Fruit fly (Drosophila melanogaster) whole organism, prepupa: ENCODE data around the gene CG11964.
A peak's percentile ranks its signal among the peaks of the same experiment; 100 is the strongest.

Experiments
- CG10669 ChIP-seq: fragments of 200-800 bp; sonication (Bioruptor generic); optimal IDR thresholded peaks from 3 replicates; lab custom pipeline; 2018; ENCODE audit warnings: missing biosample characterization, mild to moderate bottlenecking, missing genetic modification characterization, moderate library complexity
- CG32006 ChIP-seq: fragments of 200-800 bp; sonication (Bioruptor generic); optimal IDR thresholded peaks from 3 replicates; lab custom pipeline; 2017; ENCODE audit warnings: missing biosample characterization, mild to moderate bottlenecking, missing genetic modification characterization
- CG6163 ChIP-seq: fragments of 200-800 bp; sonication (Bioruptor generic); IDR thresholded peaks from 3 replicates; pipeline ENCODE4 v1.3.6; 2022; ENCODE audit warnings: missing biosample characterization, missing genetic modification characterization
- CG7368 ChIP-seq: fragments of 200-800 bp; sonication (Bioruptor generic); optimal IDR thresholded peaks from 3 replicates; lab custom pipeline; 2016; ENCODE audit warnings: missing biosample characterization, missing genetic modification characterization
- CG8119 ChIP-seq: fragments of 200-800 bp; sonication (Bioruptor generic); IDR thresholded peaks from 3 replicates; pipeline ENCODE4 v1.3.6; 2022; ENCODE audit warnings: missing biosample characterization, missing genetic modification characterization
- CG8632 ChIP-seq: fragments of 200-800 bp; sonication (Bioruptor generic); optimal IDR thresholded peaks from 3 replicates; lab custom pipeline; 2016; ENCODE audit warnings: missing biosample characterization, missing genetic modification characterization
- CG9139 ChIP-seq: fragments of 200-800 bp; sonication (Bioruptor generic); optimal IDR thresholded peaks from 3 replicates; lab custom pipeline; 2017; ENCODE audit warnings: missing biosample characterization, mild to moderate bottlenecking, missing genetic modification characterization
- Ets21C ChIP-seq: fragments of 200-800 bp; sonication (Bioruptor generic); optimal IDR thresholded peaks from 3 replicates; lab custom pipeline; 2016; ENCODE audit warnings: missing biosample characterization, missing genetic modification characterization
- Gug ChIP-seq: fragments of 200-800 bp; sonication (Bioruptor generic); IDR thresholded peaks from 2 replicates; pipeline ENCODE4 v1.3.6; 2022; ENCODE audit warnings: missing biosample characterization, missing genetic modification characterization
- Smox ChIP-seq: fragments of 200-800 bp; sonication (Bioruptor generic); optimal IDR thresholded peaks from 3 replicates; lab custom pipeline; 2016; ENCODE audit warnings: missing biosample characterization, missing genetic modification characterization
- Sox102F ChIP-seq: fragments of 200-800 bp; sonication (Bioruptor generic); optimal IDR thresholded peaks from 2 replicates; lab custom pipeline; 2016; ENCODE audit warnings: missing biosample characterization, mild to moderate bottlenecking, missing genetic modification characterization
- acj6 ChIP-seq: fragments of 200-800 bp; sonication (Bioruptor generic); optimal IDR thresholded peaks from 3 replicates; lab custom pipeline; 2016; ENCODE audit warnings: missing biosample characterization, missing genetic modification characterization
- salr ChIP-seq, 2 experiments: fragments of 200-800 bp; sonication (Bioruptor generic); optimal IDR thresholded peaks; 3 replicates each; lab custom pipeline; 2016 to 2018; ENCODE audit warnings: missing biosample characterization in 2 of 2, missing genetic modification characterization in 2 of 2, mild to moderate bottlenecking in 1 of 2

- TF ChIP-seq CG8119 (GFP tag; lab: Robert Waterston, UW) (no peak), CG6163 (GFP tag; lab: Robert Waterston, UW) (peak; percentile 34; the same call in 1 of the 3 replicates), Gug (GFP tag; lab: Robert Waterston, UW) (no peak), Smox (GFP tag; lab: Kevin White, UChicago) (peak; percentile 41), Ets21C (GFP tag; lab: Kevin White, UChicago) (no peak), acj6 (GFP tag; lab: Kevin White, UChicago) (peak; percentile 13), CG32006 (GFP tag; lab: Kevin White, UChicago) (peak; percentile 50), CG10669 (no peak), CG9139 (GFP tag; lab: Kevin White, UChicago) (no peak), salr (GFP tag; optimal IDR thresholded peaks at IDR 0.05; lab: Kevin White, UChicago) (no peak), CG7368 (GFP tag; lab: Kevin White, UChicago) (no peak), Sox102F (peak; percentile 28), CG8632 (GFP tag; lab: Kevin White, UChicago) (peak; percentile 5)
Measured at dm6 chr3R:8969926-8970306, 25.1 kb upstream of the CG11964 start.
